Fruit fly (Drosophila melanogaster) whole organism, pupa: ENCODE data around the gene toe.

Experiments used
- CG14655 ChIP-seq: fragments of 200-800 bp; sonication (Bioruptor generic); optimal IDR thresholded peaks from 3 replicates; lab custom pipeline; 2017; ENCODE audit warnings: mild to moderate bottlenecking, missing biosample characterization, missing genetic modification reagents, missing genetic modification characterization
- CG15710 ChIP-seq: fragments of 200-800 bp; sonication (Bioruptor generic); optimal IDR thresholded peaks from 2 replicates; lab custom pipeline; 2018; ENCODE audit warnings: missing biosample characterization, mild to moderate bottlenecking, missing genetic modification characterization, moderate library complexity
- CG17806 ChIP-seq: fragments of 200-800 bp; sonication (Bioruptor generic); optimal IDR thresholded peaks from 2 replicates; lab custom pipeline; 2018; ENCODE audit warnings: missing biosample characterization, mild to moderate bottlenecking, missing genetic modification characterization, moderate library complexity
- CG34367 ChIP-seq: fragments of 200-800 bp; sonication (Bioruptor generic); optimal IDR thresholded peaks from 2 replicates; lab custom pipeline; 2018; ENCODE audit warnings: missing biosample characterization, mild to moderate bottlenecking, missing genetic modification characterization
- CG8159 ChIP-seq: fragments of 200-800 bp; sonication (Bioruptor generic); optimal IDR thresholded peaks from 3 replicates; lab custom pipeline; 2018; ENCODE audit warnings: missing biosample characterization, mild to moderate bottlenecking, missing genetic modification characterization, moderate library complexity
- CG9948 ChIP-seq: fragments of 200-800 bp; sonication (Bioruptor generic); optimal IDR thresholded peaks from 2 replicates; lab custom pipeline; 2018; ENCODE audit warnings: missing biosample characterization, mild to moderate bottlenecking, missing genetic modification characterization, moderate library complexity
- D1 ChIP-seq: fragments of 200-800 bp; sonication (Bioruptor generic); optimal IDR thresholded peaks from 2 replicates; lab custom pipeline; 2018; ENCODE audit warnings: missing biosample characterization, mild to moderate bottlenecking, missing genetic modification characterization, moderate library complexity
- EcR ChIP-seq: fragments of 200-800 bp; sonication (Bioruptor generic); optimal IDR thresholded peaks from 3 replicates; lab custom pipeline; 2019; ENCODE audit warnings: missing biosample characterization, missing genetic modification characterization, mild to moderate bottlenecking, moderate library complexity, missing genetic modification reagents
- Ets98B ChIP-seq: fragments of 200-800 bp; sonication (Bioruptor generic); IDR thresholded peaks from 2 replicates; pipeline ENCODE4 v1.3.6; 2022; ENCODE audit warnings: missing biosample characterization, missing genetic modification characterization
- Pif1A ChIP-seq: fragments of 200-800 bp; sonication (Bioruptor generic); optimal IDR thresholded peaks from 3 replicates; lab custom pipeline; 2016; ENCODE audit warnings: missing biosample characterization, missing genetic modification characterization
- fd96Ca ChIP-seq: fragments of 200-800 bp; sonication (Bioruptor generic); IDR thresholded peaks from 3 replicates; pipeline ENCODE4 v1.3.6; 2022; ENCODE audit warnings: missing biosample characterization, missing genetic modification characterization
- rn ChIP-seq: fragments of 200-800 bp; sonication (Bioruptor generic); IDR thresholded peaks from 2 replicates; pipeline ENCODE4 v1.3.6; 2022; ENCODE audit warnings: missing biosample characterization, missing genetic modification characterization

- no peak for TF ChIP-seq D1 (tag; lab: Kevin White, UChicago)
- no peak for TF ChIP-seq CG14655 (GFP tag; lab: Kevin White, UChicago)
- TF ChIP-seq CG9948 (tag; lab: Kevin White, UChicago): no peak
- no peak for TF ChIP-seq CG17806
- TF ChIP-seq EcR (GFP tag; lab: Kevin White, UChicago): no peak
- TF ChIP-seq Pif1A (GFP tag; lab: Kevin White, UChicago): no peak
- no peak for TF ChIP-seq Ets98B
- no peak for TF ChIP-seq CG8159 (tag; lab: Kevin White, UChicago)
- TF ChIP-seq rn (GFP tag; lab: Robert Waterston, UW): no peak
- no peak for TF ChIP-seq fd96Ca (GFP tag; lab: Robert Waterston, UW)
- TF ChIP-seq CG34367 (tag; lab: Kevin White, UChicago): no peak
- no peak for TF ChIP-seq CG15710 (tag; lab: Kevin White, UChicago)
Measured at dm6 chr3L:12399171-12399570, 33.3 kb downstream of the toe start, which contains the start of gene CG32104.
